Fruit fly (Drosophila melanogaster) whole organism, embryonic: Measurements from ENCODE around the gene Nmdar2.

ENCODE experiments used
- Bdp1 ChIP-seq: fragments of 200-800 bp; sonication (Bioruptor generic); optimal IDR thresholded peaks from 3 replicates; lab custom pipeline; 2016; ENCODE audit warnings: missing biosample characterization, missing genetic modification characterization
- CG11560 ChIP-seq: fragments of 200-800 bp; sonication (Bioruptor generic); IDR thresholded peaks from 3 replicates; pipeline ENCODE4 v1.3.6; 2022; ENCODE audit warnings: missing biosample characterization, missing genetic modification characterization
- CG12744 ChIP-seq: fragments of 200-800 bp; sonication (Bioruptor generic); optimal IDR thresholded peaks from 2 replicates; lab custom pipeline; 2016; ENCODE audit warnings: missing biosample characterization, missing genetic modification characterization
- CG13775 ChIP-seq: fragments of 200-800 bp; sonication (Bioruptor generic); optimal IDR thresholded peaks from 3 replicates; lab custom pipeline; 2017; ENCODE audit warnings: missing biosample characterization, mild to moderate bottlenecking, missing genetic modification characterization
- CG14014 ChIP-seq: fragments of 200-800 bp; sonication (Bioruptor generic); IDR thresholded peaks from 2 replicates; pipeline ENCODE4 v1.3.6; 2022; ENCODE audit warnings: missing biosample characterization, missing genetic modification characterization
- CG1529 ChIP-seq: fragments of 200-800 bp; sonication (Bioruptor generic); optimal IDR thresholded peaks from 3 replicates; lab custom pipeline; 2018; ENCODE audit warnings: missing biosample characterization, missing genetic modification characterization
- CG18262 ChIP-seq: fragments of 200-800 bp; optimal IDR thresholded peaks from 3 replicates; lab custom pipeline; 2019; ENCODE audit warnings: missing biosample characterization, mild to moderate bottlenecking, missing genetic modification characterization, moderate library complexity
- CG30020 ChIP-seq: fragments of 200-800 bp; optimal IDR thresholded peaks from 2 replicates; lab custom pipeline; 2019; ENCODE audit warnings: missing biosample characterization, mild to moderate bottlenecking, missing genetic modification characterization, moderate library complexity
- CG34376 ChIP-seq: fragments of 200-800 bp; sonication (Bioruptor generic); optimal IDR thresholded peaks from 2 replicates; lab custom pipeline; 2018; ENCODE audit warnings: missing biosample characterization, mild to moderate bottlenecking, missing genetic modification characterization
- CG42726 ChIP-seq: fragments of 200-800 bp; sonication (Bioruptor generic); IDR thresholded peaks from 2 replicates; pipeline ENCODE4 v1.3.6; 2022; ENCODE audit warnings: missing biosample characterization, missing genetic modification characterization; ENCODE audit not compliant: partially characterized antibody
- CG4820 ChIP-seq: fragments of 200-800 bp; sonication (Bioruptor generic); optimal IDR thresholded peaks from 3 replicates; lab custom pipeline; 2016; ENCODE audit warnings: missing biosample characterization, missing genetic modification characterization
- CG4854 ChIP-seq: fragments of 200-800 bp; sonication (Bioruptor generic); optimal IDR thresholded peaks from 2 replicates; lab custom pipeline; 2016; ENCODE audit warnings: missing biosample characterization, missing genetic modification characterization, inconsistent platforms
- CG5180 ChIP-seq: fragments of 200-800 bp; sonication (Bioruptor generic); optimal IDR thresholded peaks from 3 replicates; lab custom pipeline; 2017; ENCODE audit warnings: missing biosample characterization, missing genetic modification characterization, mild to moderate bottlenecking, moderate library complexity, missing genetic modification reagents
- CG6175 ChIP-seq: fragments of 200-800 bp; sonication (Bioruptor generic); IDR thresholded peaks from 3 replicates; pipeline ENCODE4 v1.3.6; 2022; ENCODE audit warnings: missing biosample characterization, missing genetic modification characterization
- CG6654 ChIP-seq: fragments of 200-800 bp; sonication (Bioruptor generic); optimal IDR thresholded peaks from 2 replicates; lab custom pipeline; 2017; ENCODE audit warnings: missing biosample characterization, mild to moderate bottlenecking, missing genetic modification characterization
- CG7745 ChIP-seq: fragments of 200-800 bp; sonication (Bioruptor generic); optimal IDR thresholded peaks from 2 replicates; lab custom pipeline; 2018; ENCODE audit warnings: missing biosample characterization, mild to moderate bottlenecking, missing genetic modification characterization, moderate library complexity
- CG7786 ChIP-seq: fragments of 200-800 bp; sonication (Bioruptor generic); optimal IDR thresholded peaks from 2 replicates; lab custom pipeline; 2016; ENCODE audit warnings: missing biosample characterization, missing genetic modification characterization
- CG8089 ChIP-seq: fragments of 200-800 bp; sonication (Bioruptor generic); optimal IDR thresholded peaks from 3 replicates; lab custom pipeline; 2016; ENCODE audit warnings: missing biosample characterization, missing genetic modification characterization
- CG9609 ChIP-seq: fragments of 200-800 bp; sonication (Bioruptor generic); optimal IDR thresholded peaks from 3 replicates; lab custom pipeline; 2016; ENCODE audit warnings: missing biosample characterization, missing genetic modification characterization
- Dll ChIP-seq: fragments of 200-800 bp; sonication (Bioruptor generic); IDR thresholded peaks from 4 replicates; pipeline ENCODE4 v1.3.6; 2022; ENCODE audit warnings: missing biosample characterization, missing genetic modification characterization; ENCODE audit not compliant: partially characterized antibody
- Drgx ChIP-seq: fragments of 200-800 bp; sonication (Bioruptor generic); IDR thresholded peaks from 2 replicates; pipeline ENCODE4 v1.3.6; 2022; ENCODE audit warnings: missing biosample characterization, missing genetic modification characterization
- Fer2 ChIP-seq: fragments of 200-800 bp; sonication (Bioruptor generic); optimal IDR thresholded peaks from 2 replicates; lab custom pipeline; 2018; ENCODE audit warnings: missing biosample characterization, mild to moderate bottlenecking, missing genetic modification characterization, moderate library complexity
- Hmr ChIP-seq: fragments of 200-800 bp; sonication (Bioruptor generic); optimal IDR thresholded peaks from 3 replicates; lab custom pipeline; 2017; ENCODE audit warnings: mild to moderate bottlenecking, missing biosample characterization, missing genetic modification reagents, missing genetic modification characterization
- Hr39 ChIP-seq: fragments of >200 bp; optimal IDR thresholded peaks from 2 replicates; lab custom pipeline; 2017
- MBD-R2 ChIP-seq: fragments of 200-800 bp; sonication (Bioruptor generic); IDR thresholded peaks from 2 replicates; pipeline ENCODE4 v1.3.6; 2022; ENCODE audit warnings: missing biosample characterization, missing genetic modification characterization
- Meics ChIP-seq: fragments of 200-800 bp; sonication (Bioruptor generic); optimal IDR thresholded peaks from 2 replicates; lab custom pipeline; 2017; ENCODE audit warnings: missing biosample characterization, mild to moderate bottlenecking, missing genetic modification characterization
- Neu2 ChIP-seq: fragments of 200-800 bp; sonication (Bioruptor generic); optimal IDR thresholded peaks from 3 replicates; lab custom pipeline; 2016; ENCODE audit warnings: missing biosample characterization, missing genetic modification characterization, borderline replicate concordance
- Oaz ChIP-seq: fragments of 200-800 bp; sonication (Bioruptor generic); IDR thresholded peaks from 2 replicates; pipeline ENCODE4 v1.3.6; 2022; ENCODE audit warnings: missing biosample characterization, missing genetic modification characterization
- Usf ChIP-seq: fragments of 200-800 bp; sonication (Bioruptor generic); optimal IDR thresholded peaks from 2 replicates; lab custom pipeline; 2017; ENCODE audit warnings: missing genotype, missing biosample characterization, missing genetic modification characterization
- Xbp1 ChIP-seq: fragments of 200-800 bp; sonication (Bioruptor generic); optimal IDR thresholded peaks from 3 replicates; lab custom pipeline; 2016; ENCODE audit warnings: missing biosample characterization, mild to moderate bottlenecking, missing genetic modification characterization
- ab ChIP-seq: fragments of 200-800 bp; sonication (Bioruptor generic); optimal IDR thresholded peaks from 2 replicates; lab custom pipeline; 2016; ENCODE audit warnings: missing biosample characterization, missing genetic modification characterization
- bowl ChIP-seq: fragments of 200-800 bp; sonication (Bioruptor generic); IDR thresholded peaks from 2 replicates; pipeline ENCODE4 v1.3.6; 2022; ENCODE audit warnings: missing biosample characterization, missing genetic modification characterization
- cato ChIP-seq: fragments of 200-800 bp; sonication (Bioruptor generic); optimal IDR thresholded peaks from 2 replicates; lab custom pipeline; 2016; ENCODE audit warnings: missing biosample characterization, missing genetic modification characterization, borderline replicate concordance
- cg ChIP-seq: fragments of 200-800 bp; sonication (Bioruptor generic); optimal IDR thresholded peaks from 3 replicates; lab custom pipeline; 2019; ENCODE audit warnings: missing biosample characterization, mild to moderate bottlenecking, missing genetic modification characterization, moderate library complexity
- chif ChIP-seq, 2 experiments: fragments of 200-800 bp; sonication (Bioruptor generic); optimal IDR thresholded peaks; 3 replicates each; lab custom pipeline; 2016; ENCODE audit warnings: missing biosample characterization in 2 of 2, missing genetic modification characterization in 2 of 2
- en ChIP-seq: fragments of 200-800 bp; sonication (Bioruptor generic); optimal IDR thresholded peaks from 2 replicates; lab custom pipeline; 2016; ENCODE audit warnings: missing biosample characterization, missing genetic modification characterization
- gcm ChIP-seq: fragments of 200-800 bp; sonication (Bioruptor generic); optimal IDR thresholded peaks from 2 replicates; lab custom pipeline; 2019; ENCODE audit warnings: missing biosample characterization, mild to moderate bottlenecking, missing genetic modification characterization, moderate library complexity
- grau ChIP-seq: fragments of 200-800 bp; optimal IDR thresholded peaks from 3 replicates; lab custom pipeline; 2019; ENCODE audit warnings: missing biosample characterization, mild to moderate bottlenecking, missing genetic modification characterization, moderate library complexity
- hbn ChIP-seq: fragments of 200-800 bp; sonication (Bioruptor generic); IDR thresholded peaks from 2 replicates; pipeline ENCODE4 v1.3.6; 2022; ENCODE audit warnings: missing biosample characterization, missing genetic modification characterization; ENCODE audit not compliant: partially characterized antibody
- ken ChIP-seq: fragments of 200-800 bp; sonication (Bioruptor generic); IDR thresholded peaks from 3 replicates; pipeline ENCODE4 v1.3.6; 2022; ENCODE audit warnings: missing biosample characterization, missing genetic modification characterization
- knrl ChIP-seq: fragments of 200-800 bp; sonication (Bioruptor generic); IDR thresholded peaks from 3 replicates; pipeline ENCODE4 v1.3.6; 2022; ENCODE audit warnings: missing biosample characterization, missing genetic modification characterization; ENCODE audit not compliant: partially characterized antibody
- lbe ChIP-seq: fragments of 200-800 bp; sonication (Bioruptor generic); optimal IDR thresholded peaks from 2 replicates; lab custom pipeline; 2016; ENCODE audit warnings: missing biosample characterization, mild to moderate bottlenecking, missing genetic modification characterization
- nmo ChIP-seq: fragments of 200-800 bp; sonication (Bioruptor generic); optimal IDR thresholded peaks from 2 replicates; lab custom pipeline; 2018; ENCODE audit warnings: missing biosample characterization, mild to moderate bottlenecking, missing genetic modification characterization, moderate library complexity
- nom ChIP-seq: fragments of 200-800 bp; sonication (Bioruptor generic); optimal IDR thresholded peaks from 2 replicates; lab custom pipeline; 2017; ENCODE audit warnings: missing biosample characterization, missing genetic modification characterization, mild to moderate bottlenecking, moderate library complexity, missing genetic modification reagents
- pho ChIP-seq: fragments of 200-800 bp; sonication (Bioruptor generic); optimal IDR thresholded peaks from 2 replicates; lab custom pipeline; 2016; ENCODE audit warnings: missing biosample characterization, missing genetic modification characterization
- pum ChIP-seq: fragments of 200-800 bp; sonication (Bioruptor generic); optimal IDR thresholded peaks from 2 replicates; lab custom pipeline; 2016; ENCODE audit warnings: missing biosample characterization, missing genetic modification characterization
- ranshi ChIP-seq: fragments of 200-800 bp; sonication (Bioruptor generic); IDR thresholded peaks from 2 replicates; pipeline ENCODE4 v1.3.6; 2022; ENCODE audit warnings: missing biosample characterization, missing genetic modification characterization
- repo ChIP-seq: fragments of 200-800 bp; sonication (Bioruptor generic); optimal IDR thresholded peaks from 2 replicates; lab custom pipeline; 2016; ENCODE audit warnings: missing biosample characterization, missing genetic modification characterization
- tgo ChIP-seq: fragments of 200-800 bp; sonication (Bioruptor generic); IDR thresholded peaks from 3 replicates; pipeline ENCODE4 v1.3.6; 2022; ENCODE audit warnings: missing biosample characterization, missing genetic modification characterization
- wek ChIP-seq: fragments of 200-800 bp; sonication (Bioruptor generic); optimal IDR thresholded peaks from 3 replicates; lab custom pipeline; 2018; ENCODE audit warnings: missing biosample characterization, mild to moderate bottlenecking, missing genetic modification characterization, moderate library complexity
- z ChIP-seq: fragments of 200-800 bp; sonication (Bioruptor generic); IDR thresholded peaks from 3 replicates; pipeline ENCODE4 v1.3.6; 2022; ENCODE audit warnings: missing biosample characterization, missing genetic modification characterization
- zfh2 ChIP-seq: fragments of 200-800 bp; sonication (Bioruptor generic); optimal IDR thresholded peaks from 2 replicates; lab custom pipeline; 2016; ENCODE audit warnings: missing biosample characterization, missing genetic modification characterization

Nmdar2 gene

dm6 chrX:1464033-1464432 is 43.6 kb downstream of the Nmdar2 start, which contains the start of gene Ns3 (continued):
- TF ChIP-seq CG8089 (GFP tag; lab: Kevin White, UChicago) (no peak), tgo (no peak), repo (GFP tag; lab: Kevin White, UChicago) (no peak), Dll (GFP tag; lab: Robert Waterston, UW) (peak; percentile 85), Neu2 (GFP tag; lab: Kevin White, UChicago) (no peak), pho (GFP tag; lab: Kevin White, UChicago) (no peak), en (GFP tag; lab: Kevin White, UChicago) (no peak), Xbp1 (GFP tag; lab: Kevin White, UChicago) (no peak), CG14014 (no peak), CG11560 (tag; lab: Robert Waterston, UW) (no peak; the same call in 2 of the 3 replicates), cato (GFP tag; lab: Kevin White, UChicago) (no peak), Oaz (GFP tag; lab: Robert Waterston, UW) (no peak), ranshi (GFP tag; lab: Robert Waterston, UW) (no peak), chif (GFP tag; optimal IDR thresholded peaks at IDR 0.05; lab: Kevin White, UChicago) (no peak), CG6175 (GFP tag; lab: Robert Waterston, UW) (no peak), CG42726 (GFP tag; lab: Robert Waterston, UW) (peak; percentile 71; the same call in 1 of the 2 replicates), knrl (GFP tag; lab: Robert Waterston, UW) (peak; percentile 71; the same call in 2 of the 3 replicates), bowl (GFP tag; lab: Robert Waterston, UW) (no peak), CG4854 (GFP tag; lab: Kevin White, UChicago) (no peak), CG30020 (tag; lab: Kevin White, UChicago) (no peak), MBD-R2 (peak; percentile 70), CG4820 (no peak), zfh2 (no peak), Bdp1 (no peak), CG18262 (tag; lab: Kevin White, UChicago) (no peak), Usf (GFP tag; lab: Kevin White, UChicago) (no peak), ken (no peak), pum (GFP tag; lab: Kevin White, UChicago) (no peak), nom (no peak), CG7745 (no peak), CG13775 (GFP tag; lab: Kevin White, UChicago) (no peak), CG12744 (no peak), CG9609 (GFP tag; lab: Kevin White, UChicago) (no peak), lbe (GFP tag; lab: Kevin White, UChicago) (no peak), cg (peak; percentile 1), Hmr (GFP tag; lab: Kevin White, UChicago) (no peak), grau (tag; lab: Kevin White, UChicago) (no peak), CG7786 (no peak), CG5180 (GFP tag; lab: Kevin White, UChicago) (no peak), hbn (GFP tag; lab: Robert Waterston, UW) (peak; percentile 85), CG34376 (no peak), wek (GFP tag; lab: Kevin White, UChicago) (no peak), nmo (GFP tag; lab: Kevin White, UChicago) (no peak), CG6654 (no peak), Meics (GFP tag; lab: Kevin White, UChicago) (no peak), ab (GFP tag; lab: Kevin White, UChicago) (no peak), Hr39 (lab: Kevin White, UChicago) (no peak), gcm (GFP tag; lab: Kevin White, UChicago) (no peak), Fer2 (tag; lab: Kevin White, UChicago) (no peak), z (GFP tag; lab: Robert Waterston, UW) (no peak), CG1529 (no peak), Drgx (no peak)
